Worm (Caenorhabditis elegans): ENCODE results near the gene C31B8.16.

Gene C31B8.16

ce11 chrV:2883097-2883496 lies 46.8 kb upstream of the C31B8.16 start:
- TF ChIP-seq nhr-90 (tag; optimal IDR thresholded peaks at IDR 0.05; ENCODE audit: poor library complexity) (no peak), fkh-4 (tag; optimal IDR thresholded peaks at IDR 0.05; ENCODE audit: borderline replicate concordance) (no peak), grh-1 (GFP tag; IDR thresholded peaks at IDR 0.05) (no peak), hpl-2 (GFP tag; optimal IDR thresholded peaks at IDR 0.05) (no peak), hlh-4 (tag; optimal IDR thresholded peaks at IDR 0.05) (no peak), ceh-90 (tag; optimal IDR thresholded peaks at IDR 0.05) (no peak), aly-2 (tag; optimal IDR thresholded peaks at IDR 0.05) (no peak), ztf-11 (tag; optimal IDR thresholded peaks at IDR 0.05) (no peak), xbp-1 (tag; optimal IDR thresholded peaks at IDR 0.05) (no peak), snu-23 (GFP tag; optimal IDR thresholded peaks at IDR 0.05) (no peak), hlh-17 (GFP tag; optimal IDR thresholded peaks at IDR 0.05; ENCODE audit: borderline replicate concordance) (no peak), tlp-1 (tag; optimal IDR thresholded peaks at IDR 0.05) (no peak), ceh-82 (tag; optimal IDR thresholded peaks at IDR 0.05) (no peak)

ce11 chrV:2884411-2884810 lies 45.4 kb upstream of the C31B8.16 start, which contains the start of gene sre-24:
Gene sre-24 (plus strand): TSS chrV:2884711.
- no peak for TF ChIP-seq vab-15 (tag; optimal IDR thresholded peaks at IDR 0.05)
- no peak for TF ChIP-seq F16B12.6 (tag; optimal IDR thresholded peaks at IDR 0.05)
- TF ChIP-seq rnt-1 (tag; optimal IDR thresholded peaks at IDR 0.05) = no peak
- no peak for TF ChIP-seq swsn-7 (tag; optimal IDR thresholded peaks at IDR 0.05)
- TF ChIP-seq C34B4.2 (tag; optimal IDR thresholded peaks at IDR 0.05) = no peak
- TF ChIP-seq xbp-1 (tag; optimal IDR thresholded peaks at IDR 0.05) = no peak
- TF ChIP-seq lin-13 (GFP tag; optimal IDR thresholded peaks at IDR 0.05) = no peak
- no peak for TF ChIP-seq nhr-77 (tag; optimal IDR thresholded peaks at IDR 0.05)
- TF ChIP-seq blmp-1 (tag; optimal IDR thresholded peaks at IDR 0.05) = no peak
- TF ChIP-seq skn-1 (tag; optimal IDR thresholded peaks at IDR 0.05) = no peak
- no peak for TF ChIP-seq fkh-10 (GFP tag; optimal IDR thresholded peaks at IDR 0.05)
- no peak for TF ChIP-seq pag-3 (tag; optimal IDR thresholded peaks at IDR 0.05; ENCODE audit: borderline replicate concordance, insufficient read depth)
- no peak for TF ChIP-seq ztf-4 (tag; optimal IDR thresholded peaks at IDR 0.05)
- TF ChIP-seq nhr-19 (GFP tag; conservative IDR thresholded peaks at IDR 0.05) = no peak
- no peak for TF ChIP-seq ceh-82 (tag; optimal IDR thresholded peaks at IDR 0.05)
- no peak for TF ChIP-seq fkh-4 (tag; optimal IDR thresholded peaks at IDR 0.05; ENCODE audit: borderline replicate concordance)
- no peak for TF ChIP-seq nhr-12 (tag; optimal IDR thresholded peaks at IDR 0.05)

ce11 chrV:2888265-2888664 lies 41.6 kb upstream of the C31B8.16 start:
- TF ChIP-seq dsc-1 (tag; optimal IDR thresholded peaks at IDR 0.05) = no peak
- no peak for TF ChIP-seq skn-1 (tag; optimal IDR thresholded peaks at IDR 0.05)
- no peak for TF ChIP-seq ztf-11 (tag; optimal IDR thresholded peaks at IDR 0.05)
- TF ChIP-seq nhr-77 (tag; optimal IDR thresholded peaks at IDR 0.05) = no peak
- TF ChIP-seq hlh-17 (GFP tag; optimal IDR thresholded peaks at IDR 0.05; ENCODE audit: borderline replicate concordance) = no peak
- no peak for TF ChIP-seq C34B4.2 (tag; optimal IDR thresholded peaks at IDR 0.05)
- no peak for TF ChIP-seq nhr-11 (tag; optimal IDR thresholded peaks at IDR 0.05)
- TF ChIP-seq ces-1 (GFP tag; optimal IDR thresholded peaks at IDR 0.05) = no peak
- TF ChIP-seq nhr-237 (tag; optimal IDR thresholded peaks at IDR 0.05) = no peak
- no peak for TF ChIP-seq ets-5 (GFP tag; IDR thresholded peaks at IDR 0.05)
- no peak for TF ChIP-seq mef-2 (tag; optimal IDR thresholded peaks at IDR 0.05)
- no peak for TF ChIP-seq sup-37 (GFP tag; optimal IDR thresholded peaks at IDR 0.05)

ce11 chrV:2888681-2889080 lies 41.2 kb upstream of the C31B8.16 start, which contains the start of gene srw-4:
Gene srw-4 (minus strand): TSS chrV:2888781.
- TF ChIP-seq lin-35 (GFP tag; optimal IDR thresholded peaks at IDR 0.05) = no peak
- TF ChIP-seq hpl-2 (GFP tag; optimal IDR thresholded peaks at IDR 0.05) = no peak
- TF ChIP-seq lir-3 (tag; optimal IDR thresholded peaks at IDR 0.05; ENCODE audit: poor library complexity) = no peak
- TF ChIP-seq egl-27 (tag; optimal IDR thresholded peaks at IDR 0.05) = no peak
- TF ChIP-seq elt-3 (tag; optimal IDR thresholded peaks at IDR 0.05) = no peak
- TF ChIP-seq ceh-8 (GFP tag; optimal IDR thresholded peaks at IDR 0.05) = no peak
- TF ChIP-seq nhr-20 (tag; optimal IDR thresholded peaks at IDR 0.05) = no peak
- no peak for TF ChIP-seq lin-15B (tag; optimal IDR thresholded peaks at IDR 0.05)
- no peak for TF ChIP-seq zag-1 (tag; optimal IDR thresholded peaks at IDR 0.05)
- no peak for TF ChIP-seq fkh-8 (tag; optimal IDR thresholded peaks at IDR 0.05)
- TF ChIP-seq unc-98 (GFP tag; IDR thresholded peaks at IDR 0.05) = no peak
- no peak for TF ChIP-seq pqm-1 (tag; optimal IDR thresholded peaks at IDR 0.05)
- no peak for TF ChIP-seq efl-3 (GFP tag; optimal IDR thresholded peaks at IDR 0.05)
- TF ChIP-seq unc-130 (tag; optimal IDR thresholded peaks at IDR 0.05) = no peak
- TF ChIP-seq ces-1 (GFP tag; optimal IDR thresholded peaks at IDR 0.05) = no peak
- TF ChIP-seq nhr-12 (tag; optimal IDR thresholded peaks at IDR 0.05) = no peak
- TF ChIP-seq snpc-4 (tag; optimal IDR thresholded peaks at IDR 0.05) = no peak
